Fruit fly (Drosophila melanogaster): ENCODE data around the gene Gapvd1.

The Gapvd1 gene

dm6 chrX:11326213-11326731 lies 1.1 kb downstream of the Gapvd1 start (continued):
- TF ChIP-seq nom (GFP tag; optimal IDR thresholded peaks at IDR 0.05) (peak; percentile 43), CG8388 (GFP tag; optimal IDR thresholded peaks at IDR 0.05) (peak; percentile 70), Oli (tag; optimal IDR thresholded peaks at IDR 0.05) (peak; percentile 81), tgo (GFP tag; IDR thresholded peaks at IDR 0.05) (peak; percentile 42; the same call in 2 of the 3 replicates), CG12391 (tag; optimal IDR thresholded peaks at IDR 0.05) (peak; percentile 63), fru (optimal IDR thresholded peaks at IDR 0.05) (no peak), Bteb2 (GFP tag; optimal IDR thresholded peaks at IDR 0.05) (peak; percentile 56), Dref (GFP tag; IDR thresholded peaks at IDR 0.05) (no peak), CG33213 (GFP tag; optimal IDR thresholded peaks at IDR 0.05) (peak; percentile 43), tin (GFP tag; optimal IDR thresholded peaks at IDR 0.05) (peak; percentile 21), CTCF (GFP tag; optimal IDR thresholded peaks at IDR 0.05) (peak; percentile 8), CG11085 (GFP tag; IDR thresholded peaks at IDR 0.05) (0 out of 2 replicates have a peak, but pooled peaks have one; percentile 17), Sry-δ (GFP tag; optimal IDR thresholded peaks at IDR 0.05) (peak; percentile 9), eyg (GFP tag; optimal IDR thresholded peaks at IDR 0.05) (peak; percentile 62), CG2712 (tag; optimal IDR thresholded peaks at IDR 0.05) (peak; percentile 65), CG12942 (GFP tag; optimal IDR thresholded peaks at IDR 0.05) (peak; percentile 14), CG16779 (GFP tag; IDR thresholded peaks at IDR 0.05) (no peak), CG1647 (GFP tag; optimal IDR thresholded peaks at IDR 0.05) (peak; percentile 50), Gsc (GFP tag; IDR thresholded peaks at IDR 0.05) (no peak), CG3838 (GFP tag; optimal IDR thresholded peaks at IDR 0.05) (no peak), chm (GFP tag; IDR thresholded peaks at IDR 0.05) (peak; percentile 57; the same call in 1 of the 2 replicates), Hey (tag; optimal IDR thresholded peaks at IDR 0.05) (no peak), CG4617 (GFP tag; optimal IDR thresholded peaks at IDR 0.05; ENCODE audit: borderline replicate concordance) (peak; percentile 3), pb (GFP tag; optimal IDR thresholded peaks at IDR 0.05) (peak; percentile 47), croc (GFP tag; conservative IDR thresholded peaks at IDR 0.05) (no peak; the same call in 2 of the 3 replicates), CG7745 (tag; optimal IDR thresholded peaks at IDR 0.05) (no peak), eve (GFP tag; optimal IDR thresholded peaks at IDR 0.05) (no peak), B-H1 (GFP tag; IDR thresholded peaks at IDR 0.05) (peak; percentile 35; the same call in 2 of the 3 replicates), CG4854 (GFP tag; optimal IDR thresholded peaks at IDR 0.05) (peak; percentile 23), CoRest (tag; optimal IDR thresholded peaks at IDR 0.05) (peak; percentile 80), CG31365 (tag; optimal IDR thresholded peaks at IDR 0.05) (peak; percentile 54), Ets97D (GFP tag; optimal IDR thresholded peaks at IDR 0.05) (no peak), fd64A (GFP tag; optimal IDR thresholded peaks at IDR 0.05) (peak; percentile 26), p53 (GFP tag; optimal IDR thresholded peaks at IDR 0.05) (no peak), CG14050 (GFP tag; IDR thresholded peaks at IDR 0.05) (peak; percentile 40; the same call in 1 of the 3 replicates), gsb (GFP tag; IDR thresholded peaks at IDR 0.05) (peak; percentile 40; the same call in 1 of the 2 replicates), Drgx (GFP tag; IDR thresholded peaks at IDR 0.05) (peak; percentile 62), gsb-n (tag; optimal IDR thresholded peaks at IDR 0.05) (no peak), CG7556 (GFP tag; optimal IDR thresholded peaks at IDR 0.05) (peak; percentile 73), Hr51 (GFP tag; optimal IDR thresholded peaks at IDR 0.05) (peak; percentile 13 to 80), CG10431 (GFP tag; optimal IDR thresholded peaks at IDR 0.05) (no peak), Xbp1 (GFP tag; optimal IDR thresholded peaks at IDR 0.05) (peak; percentile 68), bbx (GFP tag; IDR thresholded peaks at IDR 0.05; ENCODE audit: partially characterized antibody) (no peak), CG6689 (GFP tag; IDR thresholded peaks at IDR 0.05) (peak; percentile 46), pfk (GFP tag; optimal IDR thresholded peaks at IDR 0.05) (no peak), psq (GFP tag; optimal IDR thresholded peaks at IDR 0.05) (no peak), TFAM (GFP tag; optimal IDR thresholded peaks at IDR 0.05) (no peak), zf30C (GFP tag; optimal IDR thresholded peaks at IDR 0.05) (no peak), CG32772 (GFP tag; IDR thresholded peaks at IDR 0.05) (peak; percentile 51; the same call in 1 of the 2 replicates), sr (GFP tag; IDR thresholded peaks at IDR 0.05) (no peak), D (optimal IDR thresholded peaks at IDR 0.05) (no peak), D (GFP tag; optimal IDR thresholded peaks at IDR 0.05) (peak; percentile 65)

All from whole organism, embryonic.